Worm (Caenorhabditis elegans) whole organism, L4 larva: ENCODE measurements around the gene irld-6.

Experiments
- D1046.2 ChIP-seq: fragments of 200-800 bp; sonication (Bioruptor generic); IDR thresholded peaks from 2 replicates; pipeline ENCODE4 v1.3.6; 2022; ENCODE audit warnings: missing genetic modification characterization, missing compliant biosample characterization
- Y105C5A.15 ChIP-seq: fragments of 200-800 bp; sonication (Bioruptor generic); IDR thresholded peaks from 2 replicates; pipeline ENCODE4 v1.3.6; 2022; ENCODE audit warnings: missing genetic modification characterization, missing compliant biosample characterization
- aha-1 ChIP-seq: fragments of 150-350 bp; peaks from one replicate; lab custom pipeline; 2014; ENCODE audit warnings: missing biosample characterization, missing genetic modification characterization
- ceh-82 ChIP-seq: sonication (generic microtip); optimal IDR thresholded peaks from 2 replicates; lab custom pipeline; 2017; ENCODE audit warnings: missing biosample characterization, missing genetic modification characterization
- ces-1 ChIP-seq: fragments of 150-350 bp; sonication (generic microtip); optimal IDR thresholded peaks from 4 replicates; lab custom pipeline; 2014; ENCODE audit warnings: missing biosample characterization, missing genetic modification reagents, missing genetic modification characterization
- madf-5 ChIP-seq, 2 experiments: fragments of 200-800 bp; sonication (Bioruptor generic); IDR thresholded peaks; 2 replicates each; pipeline ENCODE4 v1.3.6; 2022; ENCODE audit warnings: missing compliant biosample characterization in 2 of 2, missing genetic modification characterization in 2 of 2
- mep-1 ChIP-seq: fragments of 150-350 bp; sonication (generic microtip); optimal IDR thresholded peaks from 3 replicates; lab custom pipeline; 2014; ENCODE audit warnings: missing biosample characterization, missing genetic modification characterization
- pha-4 ChIP-seq, 2 experiments: fragments of 150-350 bp in 1 of 2; fragments of 200-800 bp in 1 of 2; sonication (Bioruptor generic) in 1 of 2; IDR thresholded peaks in 1 of 2; optimal IDR thresholded peaks in 1 of 2; 2 replicates each; pipeline versions ENCODE4 v1.3.6 to Lab custom; 2014 to 2022; ENCODE audit warnings: missing genetic modification characterization in 2 of 2, missing genetic modification reagents in 2 of 2, missing biosample characterization in 1 of 2, missing compliant biosample characterization in 1 of 2
- pqm-1 ChIP-seq: sonication (generic microtip); optimal IDR thresholded peaks from 2 replicates; lab custom pipeline; 2017; ENCODE audit warnings: missing biosample characterization, missing genetic modification characterization
- skn-1 ChIP-seq: fragments of 150-350 bp; optimal IDR thresholded peaks from 2 replicates; lab custom pipeline; 2014; ENCODE audit warnings: missing biosample characterization, missing genetic modification characterization
- snpc-4 ChIP-seq: fragments of 150-350 bp; optimal IDR thresholded peaks from 2 replicates; lab custom pipeline; 2014; ENCODE audit warnings: missing biosample characterization, missing genetic modification characterization
- unc-62 ChIP-seq, 3 experiments: fragments of 150-350 bp in 1 of 3; sonication (generic microtip); optimal IDR thresholded peaks in 2 of 3; peaks in 1 of 3; 1 replicate in 1 of 3; 2 replicates in 2 of 3; lab custom pipeline; 2014 to 2017; ENCODE audit warnings: missing biosample characterization in 3 of 3, missing genetic modification characterization in 3 of 3, missing genetic modification reagents in 3 of 3, missing genotype in 1 of 3

- TF ChIP-seq madf-5 (GFP tag; IDR thresholded peaks at IDR 0.05; lab: Robert Waterston, UW) (no peak), pqm-1 (no peak), mep-1 (tag; lab: Kevin White, UChicago) (no peak), unc-62 (GFP tag; optimal IDR thresholded peaks at IDR 0.05 in 1 of 2; lab: Kevin White, UChicago) (no peak), unc-62 (tag; optimal IDR thresholded peaks at IDR 0.05; lab: Kevin White, UChicago) (no peak), ceh-82 (tag; lab: Kevin White, UChicago) (no peak), ces-1 (GFP tag; lab: Kevin White, UChicago) (no peak), skn-1 (no peak), snpc-4 (tag; lab: Kevin White, UChicago) (no peak), Y105C5A.15 (no peak), D1046.2 (GFP tag; lab: Robert Waterston, UW) (no peak), pha-4 (GFP tag; IDR thresholded peaks at IDR 0.05; lab: Robert Waterston, UW) (no peak), pha-4 (tag; optimal IDR thresholded peaks at IDR 0.05; lab: Kevin White, UChicago) (no peak), aha-1 (tag; lab: Kevin White, UChicago) (no peak)
These were observed 6.1 kb upstream of the irld-6 start, which contains the start of gene sre-6 for ce11 chrV:10762695-10763094.
